Fruit fly (Drosophila melanogaster): ENCODE results near the gene Rsph9.

DNA sequence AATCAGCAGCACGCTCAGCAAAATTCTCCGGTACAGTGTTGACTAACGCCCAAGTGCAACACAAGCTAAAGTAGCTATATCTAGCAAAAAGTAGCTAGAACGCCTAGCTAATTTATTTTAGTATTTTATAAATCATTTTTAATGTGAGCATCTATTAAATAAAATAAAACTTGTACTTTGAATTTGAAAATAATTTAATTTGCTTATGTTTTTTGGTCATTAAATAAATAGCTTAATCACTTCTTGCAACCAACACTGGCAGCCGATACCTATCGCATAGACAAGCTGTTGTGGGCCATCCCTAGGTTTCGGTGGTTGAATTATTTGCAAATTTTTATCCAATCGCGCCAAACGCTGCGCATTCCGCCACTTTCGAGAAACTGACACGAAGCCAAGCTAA is 2.1 kb downstream of the Rsph9 start, which contains the start of the genes Polr2J and CG15141:
- no peak for TF ChIP-seq EcR (GFP tag; optimal IDR thresholded peaks at IDR 0.05)
- TF ChIP-seq pan (optimal IDR thresholded peaks at IDR 0.05): no peak
- TF ChIP-seq CG8478 (optimal IDR thresholded peaks at IDR 0.05): no peak
- no peak for TF ChIP-seq psq (optimal IDR thresholded peaks at IDR 0.05)
